Fruit fly (Drosophila melanogaster) whole organism, embryonic: Measurements from ENCODE around the gene Sf3b3.

Source experiments
- C15 ChIP-seq: fragments of 200-800 bp; sonication (Bioruptor generic); IDR thresholded peaks from 3 replicates; pipeline ENCODE4 v1.3.6; 2022; ENCODE audit warnings: missing biosample characterization, missing genetic modification characterization
- CG10462 ChIP-seq: fragments of 200-800 bp; sonication (Bioruptor generic); optimal IDR thresholded peaks from 2 replicates; lab custom pipeline; 2016; ENCODE audit warnings: missing biosample characterization, missing genetic modification characterization
- CG10543 ChIP-seq: fragments of 200-800 bp; sonication (Bioruptor generic); optimal IDR thresholded peaks from 3 replicates; lab custom pipeline; 2017; ENCODE audit warnings: missing biosample characterization, mild to moderate bottlenecking, missing genetic modification characterization, moderate library complexity
- CG10654 ChIP-seq: fragments of 200-800 bp; sonication (Bioruptor generic); optimal IDR thresholded peaks from 2 replicates; lab custom pipeline; 2016; ENCODE audit warnings: missing biosample characterization, missing genetic modification characterization
- CG12236 ChIP-seq: fragments of 200-800 bp; sonication (Bioruptor generic); optimal IDR thresholded peaks from 2 replicates; lab custom pipeline; 2016; ENCODE audit warnings: missing biosample characterization, missing genetic modification characterization
- CG14050 ChIP-seq: fragments of 200-800 bp; sonication (Bioruptor generic); IDR thresholded peaks from 3 replicates; pipeline ENCODE4 v1.3.6; 2022; ENCODE audit warnings: missing biosample characterization, missing genetic modification characterization
- CG1529 ChIP-seq: fragments of 200-800 bp; sonication (Bioruptor generic); optimal IDR thresholded peaks from 3 replicates; lab custom pipeline; 2018; ENCODE audit warnings: missing biosample characterization, missing genetic modification characterization
- CG15514 ChIP-seq: fragments of 200-800 bp; sonication (Bioruptor generic); optimal IDR thresholded peaks from 3 replicates; lab custom pipeline; 2017; ENCODE audit warnings: missing biosample characterization, missing genetic modification characterization, mild to moderate bottlenecking, moderate library complexity, missing genetic modification reagents
- CG18619 ChIP-seq: fragments of 200-800 bp; sonication (Bioruptor generic); optimal IDR thresholded peaks from 3 replicates; lab custom pipeline; 2017; ENCODE audit warnings: missing biosample characterization, mild to moderate bottlenecking, missing genetic modification characterization
- CG2712 ChIP-seq: fragments of 200-800 bp; optimal IDR thresholded peaks from 3 replicates; lab custom pipeline; 2019; ENCODE audit warnings: missing biosample characterization, mild to moderate bottlenecking, missing genetic modification characterization, moderate library complexity
- CG33557 ChIP-seq: fragments of 200-800 bp; sonication (Bioruptor generic); optimal IDR thresholded peaks from 2 replicates; lab custom pipeline; 2019; ENCODE audit warnings: missing biosample characterization, mild to moderate bottlenecking, missing genetic modification characterization, moderate library complexity
- CG3995 ChIP-seq: fragments of 200-800 bp; sonication (Bioruptor generic); optimal IDR thresholded peaks from 3 replicates; lab custom pipeline; 2016; ENCODE audit warnings: missing biosample characterization, missing genetic modification characterization
- CG4360 ChIP-seq: fragments of 200-800 bp; sonication (Bioruptor generic); IDR thresholded peaks from 2 replicates; pipeline ENCODE4 v1.3.6; 2022; ENCODE audit warnings: missing biosample characterization, missing genetic modification characterization
- CG4707 ChIP-seq: fragments of 200-800 bp; sonication (Bioruptor generic); optimal IDR thresholded peaks from 2 replicates; lab custom pipeline; 2018; ENCODE audit warnings: missing biosample characterization, mild to moderate bottlenecking, missing genetic modification characterization, moderate library complexity
- CG6683 ChIP-seq: fragments of 200-800 bp; sonication (Bioruptor generic); optimal IDR thresholded peaks from 2 replicates; lab custom pipeline; 2017; ENCODE audit warnings: missing biosample characterization, mild to moderate bottlenecking, missing genetic modification characterization, missing genetic modification reagents
- CG6813 ChIP-seq: fragments of 200-800 bp; sonication (Bioruptor generic); optimal IDR thresholded peaks from 2 replicates; lab custom pipeline; 2017; ENCODE audit warnings: missing biosample characterization, missing genetic modification characterization, mild to moderate bottlenecking, moderate library complexity, missing genetic modification reagents
- CG9437 ChIP-seq: fragments of 200-800 bp; sonication (Bioruptor generic); optimal IDR thresholded peaks from 2 replicates; lab custom pipeline; 2018; ENCODE audit warnings: missing biosample characterization, mild to moderate bottlenecking, missing genetic modification characterization
- D19B ChIP-seq: fragments of 200-800 bp; sonication (Bioruptor generic); optimal IDR thresholded peaks from 2 replicates; lab custom pipeline; 2017; ENCODE audit warnings: missing biosample characterization, mild to moderate bottlenecking, missing genetic modification characterization
- Dip3 ChIP-seq: fragments of 200-800 bp; sonication (Bioruptor generic); optimal IDR thresholded peaks from 3 replicates; lab custom pipeline; 2016; ENCODE audit warnings: missing biosample characterization, missing genetic modification characterization
- H15 ChIP-seq: fragments of 200-800 bp; sonication (Bioruptor generic); IDR thresholded peaks from 3 replicates; pipeline ENCODE4 v1.3.6; 2022; ENCODE audit warnings: missing biosample characterization, missing genetic modification characterization
- NfI ChIP-seq: fragments of 200-800 bp; sonication (Bioruptor generic); optimal IDR thresholded peaks from 3 replicates; lab custom pipeline; 2018; ENCODE audit warnings: missing biosample characterization, mild to moderate bottlenecking, missing genetic modification characterization, moderate library complexity
- PHDP ChIP-seq: fragments of 200-800 bp; sonication (Bioruptor generic); optimal IDR thresholded peaks from 3 replicates; lab custom pipeline; 2018; ENCODE audit warnings: missing biosample characterization, mild to moderate bottlenecking, missing genetic modification characterization, moderate library complexity
- Pdp1 ChIP-seq, 2 experiments: fragments of 200-800 bp; sonication (Bioruptor generic); optimal IDR thresholded peaks; 3 replicates each; lab custom pipeline; 2016; ENCODE audit warnings: missing biosample characterization in 2 of 2, missing genetic modification characterization in 2 of 2, mild to moderate bottlenecking in 1 of 2, moderate library complexity in 1 of 2
- Spps ChIP-seq: fragments of 200-800 bp; sonication (Bioruptor generic); optimal IDR thresholded peaks from 2 replicates; lab custom pipeline; 2018; ENCODE audit warnings: missing biosample characterization, mild to moderate bottlenecking, missing genetic modification characterization
- Xrp1 ChIP-seq: fragments of 200-800 bp; sonication (Bioruptor generic); IDR thresholded peaks from 2 replicates; pipeline ENCODE4 v1.3.6; 2022; ENCODE audit warnings: missing biosample characterization, missing genetic modification characterization
- amos ChIP-seq: fragments of 200-800 bp; sonication (Bioruptor generic); IDR thresholded peaks from 2 replicates; pipeline ENCODE4 v1.3.6; 2022; ENCODE audit warnings: missing biosample characterization, missing genetic modification characterization; ENCODE audit not compliant: partially characterized antibody
- aop ChIP-seq: fragments of 200-800 bp; sonication (Bioruptor generic); IDR thresholded peaks from 2 replicates; pipeline ENCODE4 v1.3.6; 2022; ENCODE audit warnings: missing biosample characterization, missing genetic modification characterization
- bigmax ChIP-seq: fragments of 200-800 bp; sonication (Bioruptor generic); optimal IDR thresholded peaks from 2 replicates; lab custom pipeline; 2018; ENCODE audit warnings: missing biosample characterization, mild to moderate bottlenecking, missing genetic modification characterization
- cato ChIP-seq: fragments of 200-800 bp; sonication (Bioruptor generic); optimal IDR thresholded peaks from 2 replicates; lab custom pipeline; 2016; ENCODE audit warnings: missing biosample characterization, missing genetic modification characterization, borderline replicate concordance
- corto ChIP-seq: fragments of 200-800 bp; sonication (Bioruptor generic); optimal IDR thresholded peaks from 2 replicates; lab custom pipeline; 2016; ENCODE audit warnings: missing biosample characterization, mild to moderate bottlenecking, missing genetic modification characterization, moderate library complexity
- crol ChIP-seq: fragments of 200-800 bp; sonication (Bioruptor generic); IDR thresholded peaks from 2 replicates; pipeline ENCODE4 v1.3.6; 2022; ENCODE audit warnings: missing biosample characterization, missing genetic modification characterization
- eve ChIP-seq, 2 experiments: fragments of >200 bp; optimal IDR thresholded peaks; 2 replicates each; lab custom pipeline; 2017; ENCODE audit warnings: missing biosample characterization in 2 of 2, missing genetic modification characterization in 2 of 2
- fu2 ChIP-seq: fragments of 200-800 bp; sonication (Bioruptor generic); optimal IDR thresholded peaks from 2 replicates; lab custom pipeline; 2016; ENCODE audit warnings: missing biosample characterization, missing genetic modification characterization
- lab ChIP-seq: fragments of 200-800 bp; sonication (Bioruptor generic); optimal IDR thresholded peaks from 3 replicates; lab custom pipeline; 2017; ENCODE audit warnings: missing biosample characterization, missing genetic modification characterization, mild to moderate bottlenecking, moderate library complexity, missing genetic modification reagents
- lbe ChIP-seq: fragments of 200-800 bp; sonication (Bioruptor generic); optimal IDR thresholded peaks from 2 replicates; lab custom pipeline; 2016; ENCODE audit warnings: missing biosample characterization, mild to moderate bottlenecking, missing genetic modification characterization
- mirr ChIP-seq: fragments of 200-800 bp; sonication (Bioruptor generic); optimal IDR thresholded peaks from 3 replicates; lab custom pipeline; 2018; ENCODE audit warnings: missing biosample characterization, mild to moderate bottlenecking, missing genetic modification characterization
- oc ChIP-seq: fragments of 200-800 bp; sonication (Bioruptor generic); optimal IDR thresholded peaks from 2 replicates; lab custom pipeline; 2018; ENCODE audit warnings: missing biosample characterization, mild to moderate bottlenecking, missing genetic modification characterization, moderate library complexity
- otp ChIP-seq: fragments of 200-800 bp; sonication (Bioruptor generic); IDR thresholded peaks from 3 replicates; pipeline ENCODE4, ENCODE4 v1.3.6; 2022; ENCODE audit warnings: missing biosample characterization, missing genetic modification characterization
- pfk ChIP-seq: fragments of 200-800 bp; sonication (Bioruptor generic); optimal IDR thresholded peaks from 2 replicates; lab custom pipeline; 2018; ENCODE audit warnings: missing biosample characterization, mild to moderate bottlenecking, missing genetic modification characterization, moderate library complexity
- pum ChIP-seq: fragments of 200-800 bp; sonication (Bioruptor generic); optimal IDR thresholded peaks from 2 replicates; lab custom pipeline; 2016; ENCODE audit warnings: missing biosample characterization, missing genetic modification characterization
- ranshi ChIP-seq: fragments of 200-800 bp; sonication (Bioruptor generic); IDR thresholded peaks from 2 replicates; pipeline ENCODE4 v1.3.6; 2022; ENCODE audit warnings: missing biosample characterization, missing genetic modification characterization
- slbo ChIP-seq: fragments of 200-800 bp; sonication (Bioruptor generic); IDR thresholded peaks from 2 replicates; pipeline ENCODE4 v1.3.6; 2022; ENCODE audit warnings: missing biosample characterization, missing genetic modification characterization
- sqz ChIP-seq: fragments of 200-800 bp; sonication (Bioruptor generic); optimal IDR thresholded peaks from 3 replicates; lab custom pipeline; 2018; ENCODE audit warnings: missing biosample characterization, mild to moderate bottlenecking, missing genetic modification characterization
- ssp ChIP-seq: fragments of 200-800 bp; sonication (Bioruptor generic); IDR thresholded peaks from 2 replicates; pipeline ENCODE4 v1.3.6; 2022; ENCODE audit warnings: missing biosample characterization, missing genetic modification characterization
- tap ChIP-seq: fragments of 200-800 bp; optimal IDR thresholded peaks from 3 replicates; lab custom pipeline; 2019; ENCODE audit warnings: missing biosample characterization, mild to moderate bottlenecking, missing genetic modification characterization, moderate library complexity
- tin ChIP-seq: fragments of 200-800 bp; sonication (Bioruptor generic); optimal IDR thresholded peaks from 3 replicates; lab custom pipeline; 2016; ENCODE audit warnings: missing biosample characterization, missing genetic modification characterization
- tup ChIP-seq: fragments of 200-800 bp; sonication (Bioruptor generic); optimal IDR thresholded peaks from 2 replicates; lab custom pipeline; 2016; ENCODE audit warnings: missing biosample characterization, mild to moderate bottlenecking, missing genetic modification characterization, moderate library complexity
- unpg ChIP-seq: fragments of 200-800 bp; sonication (Bioruptor generic); optimal IDR thresholded peaks from 3 replicates; lab custom pipeline; 2018; ENCODE audit warnings: missing biosample characterization, mild to moderate bottlenecking, missing genetic modification characterization, moderate library complexity

The Sf3b3 gene

dm6 chr3L:791251-791991 lies 41.8 kb downstream of the Sf3b3 start (continued):
- TF ChIP-seq Pdp1 (GFP tag; optimal IDR thresholded peaks at IDR 0.05; lab: Kevin White, UChicago) (peak; percentile 23 to 31), bigmax (GFP tag; lab: Kevin White, UChicago) (no peak), NfI (GFP tag; lab: Kevin White, UChicago) (peak; percentile 10), aop (GFP tag; lab: Robert Waterston, UW) (no peak), CG3995 (no peak), tap (tag; lab: Kevin White, UChicago) (peak; percentile 51), crol (GFP tag; lab: Robert Waterston, UW) (no peak), mirr (no peak), CG9437 (GFP tag; lab: Kevin White, UChicago) (peak; percentile 47), Dip3 (GFP tag; lab: Kevin White, UChicago) (no peak), CG2712 (peak; percentile 81), CG14050 (peak; percentile 46; the same call in 2 of the 3 replicates), CG4707 (GFP tag; lab: Kevin White, UChicago) (peak; percentile 54), oc (tag; lab: Kevin White, UChicago) (peak; percentile 60), fu2 (GFP tag; lab: Kevin White, UChicago) (no peak), D19B (GFP tag; lab: Kevin White, UChicago) (peak; percentile 3), eve (GFP tag; optimal IDR thresholded peaks at IDR 0.05; lab: Kevin White, UChicago) (peak in 1 of 2 experiments; percentile 78), CG10543 (GFP tag; lab: Kevin White, UChicago) (no peak), CG4360 (GFP tag; lab: Robert Waterston, UW) (peak; percentile 58), H15 (GFP tag; lab: Robert Waterston, UW) (0 out of 3 replicates have a peak, but pooled peaks have one; percentile 27), CG6813 (GFP tag; lab: Kevin White, UChicago) (peak; percentile 12), tin (GFP tag; lab: Kevin White, UChicago) (peak; percentile 44), pum (peak; percentile 15), slbo (GFP tag; lab: Robert Waterston, UW) (peak; percentile 18; the same call in 1 of the 2 replicates), unpg (GFP tag; lab: Kevin White, UChicago) (peak; percentile 78), sqz (GFP tag; lab: Kevin White, UChicago) (peak; percentile 56), C15 (GFP tag; lab: Robert Waterston, UW) (no peak), CG10654 (GFP tag; lab: Kevin White, UChicago) (peak; percentile 11), amos (GFP tag; lab: Robert Waterston, UW) (no peak), CG15514 (GFP tag; lab: Kevin White, UChicago) (peak; percentile 8), CG12236 (GFP tag; lab: Kevin White, UChicago) (peak; percentile 19), ssp (GFP tag; lab: Robert Waterston, UW) (0 out of 2 replicates have a peak, but pooled peaks have one; percentile 19), lbe (peak; percentile 23), Spps (tag; lab: Kevin White, UChicago) (peak; percentile 35), ranshi (GFP tag; lab: Robert Waterston, UW) (peak; percentile 38; the same call in 1 of the 2 replicates), PHDP (peak; percentile 72), CG33557 (GFP tag; lab: Kevin White, UChicago) (peak; percentile 52), CG10462 (GFP tag; lab: Kevin White, UChicago) (no peak), Xrp1 (peak; percentile 86), lab (GFP tag; lab: Kevin White, UChicago) (peak; percentile 52), CG18619 (GFP tag; lab: Kevin White, UChicago) (peak; percentile 33), CG1529 (GFP tag; lab: Kevin White, UChicago) (peak; percentile 63), corto (GFP tag; lab: Kevin White, UChicago) (peak; percentile 10), pfk (GFP tag; lab: Kevin White, UChicago) (no peak), CG6683 (no peak), otp (0 out of 3 replicates have a peak, but pooled peaks have one; percentile 23), tup (GFP tag; lab: Kevin White, UChicago) (peak; percentile 5), cato (GFP tag; lab: Kevin White, UChicago) (peak; percentile 32)
